Worm (Caenorhabditis elegans) whole organism, mixed stage, embryonic: ENCODE data around the gene F10E9.12.

ENCODE experiments used
- M03D4.4 ChIP-seq: sonication (generic microtip); optimal IDR thresholded peaks from 2 replicates; lab custom pipeline; 2017; ENCODE audit warnings: mild to moderate bottlenecking, missing genetic modification characterization, missing compliant biosample characterization
- blmp-1 ChIP-seq: fragments of 150-350 bp; optimal IDR thresholded peaks from 2 replicates; lab custom pipeline; 2014; ENCODE audit warnings: missing biosample characterization, missing genetic modification characterization
- ceh-39 ChIP-seq: fragments of 150-350 bp; optimal IDR thresholded peaks from 2 replicates; lab custom pipeline; 2014; ENCODE audit warnings: missing biosample characterization, missing genetic modification characterization
- ceh-43 ChIP-seq: fragments of 200-800 bp; sonication (Bioruptor generic); optimal IDR thresholded peaks from 2 replicates; lab custom pipeline; 2018; ENCODE audit warnings: mild to moderate bottlenecking, missing genetic modification characterization, moderate library complexity, missing compliant biosample characterization
- ces-1 ChIP-seq: fragments of 150-350 bp; optimal IDR thresholded peaks from 2 replicates; lab custom pipeline; 2014; ENCODE audit warnings: missing biosample characterization, missing genetic modification reagents, missing genetic modification characterization
- cnd-1 ChIP-seq: fragments of 200-800 bp; sonication (Bioruptor generic); optimal IDR thresholded peaks from 2 replicates; lab custom pipeline; 2018; ENCODE audit warnings: mild to moderate bottlenecking, missing genetic modification characterization, missing compliant biosample characterization
- elt-1 ChIP-seq: sonication (generic microtip); optimal IDR thresholded peaks from 2 replicates; lab custom pipeline; 2017; ENCODE audit warnings: missing genetic modification characterization, mild to moderate bottlenecking, missing compliant biosample characterization, antibody characterized with exemption, moderate library complexity, borderline replicate concordance; ENCODE audit not compliant: insufficient read depth
- ham-2 ChIP-seq: fragments of 200-800 bp; sonication (Bioruptor generic); optimal IDR thresholded peaks from 2 replicates; lab custom pipeline; 2018; ENCODE audit warnings: mild to moderate bottlenecking, missing genetic modification characterization, missing compliant biosample characterization
- hlh-1 ChIP-seq: fragments of 150-350 bp; optimal IDR thresholded peaks from 2 replicates; lab custom pipeline; 2014; ENCODE audit warnings: missing biosample characterization, missing genetic modification reagents, missing genetic modification characterization
- lin-13 ChIP-seq: fragments of 150-350 bp; optimal IDR thresholded peaks from 2 replicates; lab custom pipeline; 2014; ENCODE audit warnings: missing biosample characterization, missing genetic modification characterization
- lsy-2 ChIP-seq: fragments of 150-350 bp; optimal IDR thresholded peaks from 2 replicates; lab custom pipeline; 2014; ENCODE audit warnings: missing biosample characterization, missing genetic modification characterization
- mab-5 ChIP-seq: fragments of 150-350 bp; optimal IDR thresholded peaks from 2 replicates; lab custom pipeline; 2014; ENCODE audit warnings: missing biosample characterization, missing genetic modification characterization
- mep-1 ChIP-seq: fragments of 150-350 bp; optimal IDR thresholded peaks from 2 replicates; lab custom pipeline; 2017; ENCODE audit warnings: missing biosample characterization, missing genetic modification reagents, missing genetic modification characterization, inconsistent platforms
- mls-2 ChIP-seq: sonication (generic microtip); optimal IDR thresholded peaks from 2 replicates; lab custom pipeline; 2016; ENCODE audit warnings: mild to moderate bottlenecking, missing genetic modification characterization, moderate library complexity, missing compliant biosample characterization
- nhr-12 ChIP-seq: fragments of 150-350 bp; optimal IDR thresholded peaks from 2 replicates; lab custom pipeline; 2014; ENCODE audit warnings: missing biosample characterization, missing genetic modification characterization
- nhr-2 ChIP-seq: fragments of 150-350 bp; optimal IDR thresholded peaks from 2 replicates; lab custom pipeline; 2014; ENCODE audit warnings: missing biosample characterization, missing genetic modification characterization
- nhr-237 ChIP-seq: fragments of 150-350 bp; optimal IDR thresholded peaks from 2 replicates; lab custom pipeline; 2014; ENCODE audit warnings: missing biosample characterization, missing genetic modification characterization
- nhr-28 ChIP-seq: fragments of 150-350 bp; optimal IDR thresholded peaks from 2 replicates; lab custom pipeline; 2014; ENCODE audit warnings: missing biosample characterization, missing genetic modification characterization
- nhr-76 ChIP-seq: sonication (generic microtip); optimal IDR thresholded peaks from 2 replicates; lab custom pipeline; 2017; ENCODE audit warnings: missing biosample characterization, missing genetic modification characterization
- pha-4 ChIP-seq: fragments of 150-350 bp; optimal IDR thresholded peaks from 2 replicates; lab custom pipeline; 2018; ENCODE audit warnings: missing biosample characterization, missing genetic modification reagents, missing genetic modification characterization
- sem-2 ChIP-seq: fragments of 200-800 bp; sonication (Bioruptor generic); optimal IDR thresholded peaks from 2 replicates; lab custom pipeline; 2018; ENCODE audit warnings: mild to moderate bottlenecking, missing genetic modification characterization, missing compliant biosample characterization
- sptf-1 ChIP-seq: sonication (generic microtip); optimal IDR thresholded peaks from 2 replicates; lab custom pipeline; 2017; ENCODE audit warnings: mild to moderate bottlenecking, missing genetic modification characterization, moderate library complexity, missing compliant biosample characterization
- unc-120 ChIP-seq: sonication (generic microtip); optimal IDR thresholded peaks from 2 replicates; lab custom pipeline; 2017; ENCODE audit warnings: missing genetic modification characterization, missing compliant biosample characterization; ENCODE audit not compliant: poor library complexity, severe bottlenecking
- unc-62 ChIP-seq: fragments of 150-350 bp; optimal IDR thresholded peaks from 2 replicates; lab custom pipeline; 2014; ENCODE audit warnings: missing biosample characterization, missing genetic modification reagents, missing genetic modification characterization
- zip-8 ChIP-seq: fragments of 150-350 bp; optimal IDR thresholded peaks from 2 replicates; lab custom pipeline; 2014; ENCODE audit warnings: missing biosample characterization, missing genetic modification characterization
- ztf-11 ChIP-seq: fragments of 150-350 bp; optimal IDR thresholded peaks from 2 replicates; lab custom pipeline; 2014; ENCODE audit warnings: missing biosample characterization, missing genetic modification characterization

F10E9.12 gene

ce11 chrIII:8305304-8305703 is 19.0 kb upstream of the F10E9.12 start:
- TF ChIP-seq ceh-39 (tag; lab: Kevin White, UChicago) (no peak), unc-62 (GFP tag; lab: Kevin White, UChicago) (no peak), sptf-1 (tag; lab: Kevin White, UChicago) (no peak), cnd-1 (tag; lab: Kevin White, UChicago) (no peak), ztf-11 (tag; lab: Kevin White, UChicago) (no peak), mab-5 (no peak)

- no peak for TF ChIP-seq mls-2 (tag; lab: Kevin White, UChicago)
- TF ChIP-seq mep-1 (tag; lab: Kevin White, UChicago) = no peak
- no peak for TF ChIP-seq nhr-28 (tag; lab: Kevin White, UChicago)
- no peak for TF ChIP-seq M03D4.4 (tag; lab: Kevin White, UChicago)
- no peak for TF ChIP-seq elt-1
Measured at ce11 chrIII:8305816-8306215, 18.5 kb upstream of the F10E9.12 start.

- TF ChIP-seq ces-1 = peak; percentile 70
- no peak for TF ChIP-seq unc-120 (tag; lab: Kevin White, UChicago)
- TF ChIP-seq nhr-2 (tag; lab: Kevin White, UChicago) = peak; percentile 26
- no peak for TF ChIP-seq hlh-1 (tag; lab: Kevin White, UChicago)
- TF ChIP-seq mab-5 = no peak
- peak; percentile 74 for TF ChIP-seq lsy-2 (tag; lab: Kevin White, UChicago)
- peak; percentile 30 for TF ChIP-seq lin-13 (tag; lab: Kevin White, UChicago)
- no peak for TF ChIP-seq elt-1
- peak; percentile 38 for TF ChIP-seq ceh-39 (tag; lab: Kevin White, UChicago)
- peak; percentile 54 for TF ChIP-seq sptf-1 (tag; lab: Kevin White, UChicago)
- TF ChIP-seq nhr-237 (tag; lab: Kevin White, UChicago) = peak; percentile 15
- TF ChIP-seq mep-1 (tag; lab: Kevin White, UChicago) = peak; percentile 61
- TF ChIP-seq, all 35 proteins: peak for 8
Measured at ce11 chrIII:8307356-8307755, 17.0 kb upstream of the F10E9.12 start, which contains the start of the genes F10E9.7 and F10E9.5. F10E9.7 (minus strand) TSS chrIII:8307441. F10E9.5 (plus strand) TSS chrIII:8307592.

- TF ChIP-seq nhr-237 (tag; lab: Kevin White, UChicago) (no peak), unc-120 (tag; lab: Kevin White, UChicago) (no peak), ham-2 (GFP tag; lab: Kevin White, UChicago) (no peak), blmp-1 (tag; lab: Kevin White, UChicago) (no peak), nhr-28 (tag; lab: Kevin White, UChicago) (no peak), cnd-1 (tag; lab: Kevin White, UChicago) (no peak), pha-4 (tag; lab: Kevin White, UChicago) (no peak), sptf-1 (tag; lab: Kevin White, UChicago) (no peak), mep-1 (tag; lab: Kevin White, UChicago) (no peak), nhr-2 (tag; lab: Kevin White, UChicago) (no peak), zip-8 (no peak)
Measured at ce11 chrIII:8308238-8308637, 16.1 kb upstream of the F10E9.12 start, which contains the start of gene F10E9.4. F10E9.4 (plus strand) TSS chrIII:8308538.

ce11 chrIII:8310239-8311057 is 13.9 kb upstream of the F10E9.12 start, which contains the start of gene F10E9.3:
F10E9.3 (plus strand) TSS chrIII:8311007.
- TF ChIP-seq ceh-39 (tag; lab: Kevin White, UChicago) = peak; percentile 34
- TF ChIP-seq sptf-1 (tag; lab: Kevin White, UChicago) = no peak
- TF ChIP-seq ces-1 = peak; percentile 8
- no peak for TF ChIP-seq sem-2 (GFP tag; lab: Kevin White, UChicago)
- TF ChIP-seq nhr-28 (tag; lab: Kevin White, UChicago) = no peak
- no peak for TF ChIP-seq nhr-12
- TF ChIP-seq nhr-2 (tag; lab: Kevin White, UChicago) = no peak
- peak; percentile 93 for TF ChIP-seq lsy-2 (tag; lab: Kevin White, UChicago)
- peak; percentile 39 for TF ChIP-seq hlh-1 (tag; lab: Kevin White, UChicago)
- no peak for TF ChIP-seq ceh-43 (GFP tag; lab: Kevin White, UChicago)
- no peak for TF ChIP-seq blmp-1 (tag; lab: Kevin White, UChicago)
- TF ChIP-seq mep-1 (tag; lab: Kevin White, UChicago) = peak; percentile 49
- TF ChIP-seq nhr-237 (tag; lab: Kevin White, UChicago) = no peak
- no peak for TF ChIP-seq cnd-1 (tag; lab: Kevin White, UChicago)
- no peak for TF ChIP-seq nhr-76 (tag; lab: Kevin White, UChicago)
- TF ChIP-seq ham-2 (GFP tag; lab: Kevin White, UChicago) = no peak
- TF ChIP-seq, all 35 proteins: peak for 5
